Worm (Caenorhabditis elegans): ENCODE data around the gene R10D12.8.

The R10D12.8 gene

DNA sequence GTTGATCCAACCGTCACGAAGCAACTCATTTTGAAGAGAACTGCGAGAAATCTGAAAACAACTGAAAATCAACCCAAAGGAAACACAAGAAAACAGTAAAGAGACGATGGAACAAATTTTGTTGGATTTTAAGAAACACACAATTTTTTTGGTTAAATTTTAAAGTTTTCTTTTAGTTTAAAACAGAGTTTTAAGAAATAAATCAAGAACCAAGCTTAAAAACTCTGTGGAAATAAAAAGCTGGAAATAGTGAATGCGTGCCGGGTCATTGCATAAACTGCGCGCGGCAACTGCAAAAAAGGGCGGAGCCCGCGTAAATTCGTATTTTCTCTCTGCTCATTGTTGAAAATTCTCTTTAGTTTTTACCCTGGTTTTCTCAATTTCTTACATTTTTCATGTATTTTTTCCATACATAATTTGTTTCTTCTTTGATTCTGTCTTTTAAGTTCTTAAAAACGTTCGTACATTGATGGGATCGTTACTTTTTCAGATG, 8.9 kb upstream of the R10D12.8 start, which contains the start of the genes algn-13 and R10D12.13:
Gene algn-13, minus strand, starts transcription at position 51 of the 493 bp plus-strand sequence.
Gene R10D12.13, plus strand, starts transcription at position 491 of the 493 bp plus-strand sequence.
- TF ChIP-seq lir-3 (tag; optimal IDR thresholded peaks at IDR 0.05; ENCODE audit: poor library complexity) (peak; percentile 41), blmp-1 (tag; optimal IDR thresholded peaks at IDR 0.05) (peak; percentile 49), isw-1 (GFP tag; IDR thresholded peaks at IDR 0.05) (peak; percentile 27; the same call in 1 of the 2 replicates), nhr-71 (tag; optimal IDR thresholded peaks at IDR 0.05) (peak; percentile 63), hpl-2 (GFP tag; optimal IDR thresholded peaks at IDR 0.05) (no peak), nhr-47 (tag; optimal IDR thresholded peaks at IDR 0.05) (peak; percentile 64), fkh-8 (tag; optimal IDR thresholded peaks at IDR 0.05) (peak; percentile 5), pqm-1 (tag; optimal IDR thresholded peaks at IDR 0.05) (no peak), swsn-7 (tag; optimal IDR thresholded peaks at IDR 0.05) (peak; percentile 64), elt-3 (tag; optimal IDR thresholded peaks at IDR 0.05) (peak in 1 of 6 experiments; percentile 31), tbx-2 (tag; optimal IDR thresholded peaks at IDR 0.05) (peak; percentile 36), alr-1 (tag; optimal IDR thresholded peaks at IDR 0.05; ENCODE audit: borderline replicate concordance) (no peak), lin-39 (tag; optimal IDR thresholded peaks at IDR 0.05) (peak; percentile 43), ztf-11 (tag; optimal IDR thresholded peaks at IDR 0.05) (peak; percentile 27 to 34), dpl-1 (GFP tag; optimal IDR thresholded peaks at IDR 0.05) (peak; percentile 64 to 71 (median 67)), nhr-20 (tag; optimal IDR thresholded peaks at IDR 0.05) (peak; percentile 60), fkh-10 (GFP tag; optimal IDR thresholded peaks at IDR 0.05) (no peak), lin-14 (GFP tag; optimal IDR thresholded peaks at IDR 0.05) (peak; percentile 42), jun-1 (tag; optimal IDR thresholded peaks at IDR 0.05) (no peak), nhr-76 (tag; optimal IDR thresholded peaks at IDR 0.05) (peak; percentile 34), mep-1 (tag; optimal IDR thresholded peaks at IDR 0.05) (no peak), snu-23 (GFP tag; optimal IDR thresholded peaks at IDR 0.05) (peak; percentile 67), snpc-4 (tag; optimal IDR thresholded peaks at IDR 0.05) (peak; percentile 69), F16B12.6 (tag; optimal IDR thresholded peaks at IDR 0.05) (peak; percentile 9), nhr-19 (GFP tag; conservative IDR thresholded peaks at IDR 0.05) (peak; percentile 52), lsy-2 (tag; optimal IDR thresholded peaks at IDR 0.05) (peak; percentile 59 to 67), grh-1 (GFP tag; IDR thresholded peaks at IDR 0.05) (0 out of 2 replicates have a peak, but pooled peaks have one; percentile 26), dsc-1 (tag; optimal IDR thresholded peaks at IDR 0.05) (peak; percentile 65), nhr-12 (tag; optimal IDR thresholded peaks at IDR 0.05) (no peak), fos-1 (tag; optimal IDR thresholded peaks at IDR 0.05) (no peak), nhr-85 (tag) (peak; percentile 74), ceh-82 (tag; optimal IDR thresholded peaks at IDR 0.05) (peak; percentile 51 to 54 (median 52)), unc-130 (tag; optimal IDR thresholded peaks at IDR 0.05) (peak; percentile 75), egl-13 (tag; optimal IDR thresholded peaks at IDR 0.05) (no peak), C16A3.4 (tag; optimal IDR thresholded peaks at IDR 0.05) (peak; percentile 51), elt-2 (tag; optimal IDR thresholded peaks at IDR 0.05) (peak; percentile 53), ceh-8 (GFP tag; optimal IDR thresholded peaks at IDR 0.05) (no peak), lin-13 (GFP tag; optimal IDR thresholded peaks at IDR 0.05) (peak; percentile 59), skn-1 (tag; optimal IDR thresholded peaks at IDR 0.05) (peak; percentile 59), nhr-11 (tag; optimal IDR thresholded peaks at IDR 0.05) (peak; percentile 30), lin-35 (GFP tag; optimal IDR thresholded peaks at IDR 0.05) (peak; percentile 60 to 63), nhr-90 (tag; optimal IDR thresholded peaks at IDR 0.05; ENCODE audit: poor library complexity) (peak; percentile 65), zip-4 (GFP tag; optimal IDR thresholded peaks at IDR 0.05) (peak; percentile 6), xbp-1 (tag; optimal IDR thresholded peaks at IDR 0.05) (peak; percentile 40), irx-1 (tag; optimal IDR thresholded peaks at IDR 0.05) (peak; percentile 8), rnt-1 (tag; optimal IDR thresholded peaks at IDR 0.05) (peak; percentile 82), ces-1 (GFP tag; optimal IDR thresholded peaks at IDR 0.05) (no peak), unc-86 (tag; optimal IDR thresholded peaks at IDR 0.05) (peak; percentile 14), efl-1 (optimal IDR thresholded peaks at IDR 0.05) (peak; percentile 63 to 71), efl-1 (GFP tag; optimal IDR thresholded peaks at IDR 0.05 in 1 of 2) (peak; percentile 62 to 96), lin-15B (tag; optimal IDR thresholded peaks at IDR 0.05) (no peak), sox-4 (tag; optimal IDR thresholded peaks at IDR 0.05) (no peak)
